Worm (Caenorhabditis elegans) whole organism, L1 larva: Measurements from ENCODE around the gene fnip-2.

Experiments
- C16A3.4 ChIP-seq: fragments of 150-350 bp; optimal IDR thresholded peaks from 2 replicates; lab custom pipeline; 2014; ENCODE audit warnings: missing biosample characterization, missing genetic modification characterization
- C34B4.2 ChIP-seq: sonication (generic microtip); optimal IDR thresholded peaks from 2 replicates; lab custom pipeline; 2017; ENCODE audit warnings: mild to moderate bottlenecking, missing genetic modification characterization, missing compliant biosample characterization
- Y116A8C.19 ChIP-seq: sonication (generic microtip); optimal IDR thresholded peaks from 2 replicates; lab custom pipeline; 2016; ENCODE audit warnings: missing compliant biosample characterization, missing genetic modification characterization, borderline replicate concordance
- aha-1 ChIP-seq: fragments of 150-350 bp; optimal IDR thresholded peaks from 2 replicates; lab custom pipeline; 2014; ENCODE audit warnings: missing biosample characterization, missing genetic modification characterization
- ama-1 ChIP-seq: fragments of 150-350 bp; optimal IDR thresholded peaks from 2 replicates; lab custom pipeline; 2014
- blmp-1 ChIP-seq: fragments of 150-350 bp; optimal IDR thresholded peaks from 2 replicates; lab custom pipeline; 2014; ENCODE audit warnings: missing biosample characterization, missing genetic modification characterization
- ceh-82 ChIP-seq, 3 experiments: fragments of 150-350 bp in 1 of 3; sonication (generic microtip) in 2 of 3; optimal IDR thresholded peaks; 2 replicates each; lab custom pipeline; 2014 to 2017; ENCODE audit warnings: missing biosample characterization in 3 of 3, missing genetic modification characterization in 3 of 3
- ceh-88 ChIP-seq: fragments of 200-800 bp; sonication (Bioruptor generic); IDR thresholded peaks from 2 replicates; pipeline ENCODE4 v1.3.6; 2022; ENCODE audit warnings: missing genetic modification characterization, missing compliant biosample characterization
- efl-1 ChIP-seq, 4 experiments: fragments of 150-350 bp; optimal IDR thresholded peaks in 3 of 4; peaks in 1 of 4; 1 replicate in 1 of 4; 2 replicates in 3 of 4; lab custom pipeline; 2014; ENCODE audit warnings: missing biosample characterization in 2 of 4, missing genetic modification characterization in 2 of 4, missing genetic modification reagents in 2 of 4
- egl-27 ChIP-seq, 2 experiments: fragments of 150-350 bp in 1 of 2; sonication (generic microtip); optimal IDR thresholded peaks; 3 replicates each; lab custom pipeline; 2017 to 2018; ENCODE audit warnings: missing biosample characterization in 2 of 2, missing genetic modification characterization in 2 of 2, missing genetic modification reagents in 2 of 2
- elt-2 ChIP-seq: sonication (generic microtip); optimal IDR thresholded peaks from 2 replicates; lab custom pipeline; 2016; ENCODE audit warnings: missing genetic modification characterization, mild to moderate bottlenecking, inconsistent platforms, missing compliant biosample characterization, missing genetic modification reagents
- fkh-10 ChIP-seq: sonication (generic microtip); optimal IDR thresholded peaks from 2 replicates; lab custom pipeline; 2017; ENCODE audit warnings: missing biosample characterization, missing genetic modification reagents, missing genetic modification characterization
- fkh-8 ChIP-seq: sonication (generic microtip); optimal IDR thresholded peaks from 2 replicates; lab custom pipeline; 2016; ENCODE audit warnings: mild to moderate bottlenecking, missing genetic modification characterization, missing compliant biosample characterization
- fos-1 ChIP-seq: fragments of 150-350 bp; optimal IDR thresholded peaks from 2 replicates; lab custom pipeline; 2014; ENCODE audit warnings: missing biosample characterization, missing genetic modification characterization
- hlh-17 ChIP-seq: fragments of 200-800 bp; sonication (Bioruptor generic); optimal IDR thresholded peaks from 2 replicates; lab custom pipeline; 2018; ENCODE audit warnings: missing genetic modification characterization, mild to moderate bottlenecking, missing compliant biosample characterization, moderate library complexity, borderline replicate concordance
- hlh-4 ChIP-seq: sonication (generic microtip); optimal IDR thresholded peaks from 2 replicates; lab custom pipeline; 2016; ENCODE audit warnings: mild to moderate bottlenecking, missing genetic modification characterization, missing compliant biosample characterization
- hpl-2 ChIP-seq: fragments of 150-350 bp; optimal IDR thresholded peaks from 2 replicates; lab custom pipeline; 2014; ENCODE audit warnings: missing biosample characterization, missing genetic modification reagents, missing genetic modification characterization
- irx-1 ChIP-seq: sonication (generic microtip); optimal IDR thresholded peaks from 2 replicates; lab custom pipeline; 2016; ENCODE audit warnings: missing genetic modification characterization, missing compliant biosample characterization
- lin-13 ChIP-seq: fragments of 150-350 bp; optimal IDR thresholded peaks from 2 replicates; lab custom pipeline; 2014; ENCODE audit warnings: missing biosample characterization, missing genetic modification reagents, missing genetic modification characterization
- lin-35 ChIP-seq, 2 experiments: fragments of 150-350 bp; optimal IDR thresholded peaks; 2 replicates each; lab custom pipeline; 2014; ENCODE audit warnings: missing biosample characterization in 2 of 2, missing genetic modification characterization in 2 of 2, missing genetic modification reagents in 2 of 2
- mab-9 ChIP-seq: fragments of 200-800 bp; sonication (Bioruptor generic); IDR thresholded peaks from 2 replicates; pipeline ENCODE4 v1.3.6; 2022; ENCODE audit warnings: missing genetic modification reagents, missing genetic modification characterization, missing compliant biosample characterization
- mdl-1 ChIP-seq, 2 experiments: fragments of 150-350 bp; optimal IDR thresholded peaks; 2 replicates each; lab custom pipeline; 2014 to 2017; ENCODE audit warnings: missing biosample characterization in 2 of 2, missing genetic modification characterization in 2 of 2, inconsistent platforms in 1 of 2
- mef-2 ChIP-seq: fragments of 150-350 bp; optimal IDR thresholded peaks from 2 replicates; lab custom pipeline; 2014; ENCODE audit warnings: missing biosample characterization, missing genetic modification characterization
- mep-1 ChIP-seq: fragments of 150-350 bp; optimal IDR thresholded peaks from 2 replicates; lab custom pipeline; 2014; ENCODE audit warnings: missing biosample characterization, missing genetic modification characterization
- nhr-12 ChIP-seq: sonication (generic microtip); optimal IDR thresholded peaks from 2 replicates; lab custom pipeline; 2017; ENCODE audit warnings: missing biosample characterization, missing genetic modification characterization
- nhr-19 ChIP-seq: fragments of 200-800 bp; sonication (Bioruptor generic); conservative IDR thresholded peaks from 2 replicates; pipeline ENCODE4 v1.3.6; 2022; ENCODE audit warnings: missing genetic modification characterization, missing compliant biosample characterization
- nhr-237 ChIP-seq: fragments of 150-350 bp; optimal IDR thresholded peaks from 2 replicates; lab custom pipeline; 2014; ENCODE audit warnings: missing biosample characterization, missing genetic modification characterization
- nhr-28 ChIP-seq: fragments of 150-350 bp; optimal IDR thresholded peaks from 2 replicates; lab custom pipeline; 2014; ENCODE audit warnings: missing biosample characterization, missing genetic modification characterization
- nhr-47 ChIP-seq: sonication (generic microtip); optimal IDR thresholded peaks from 2 replicates; lab custom pipeline; 2016; ENCODE audit warnings: mild to moderate bottlenecking, missing genetic modification characterization, moderate library complexity, missing compliant biosample characterization
- nhr-71 ChIP-seq: sonication (generic microtip); optimal IDR thresholded peaks from 2 replicates; lab custom pipeline; 2016; ENCODE audit warnings: mild to moderate bottlenecking, missing genetic modification characterization, moderate library complexity, missing compliant biosample characterization
- nhr-84 ChIP-seq: sonication (generic microtip); optimal IDR thresholded peaks from 2 replicates; lab custom pipeline; 2017; ENCODE audit warnings: missing biosample characterization, missing genetic modification characterization
- nhr-85 ChIP-seq: sonication (generic microtip); peaks from one replicate; lab custom pipeline; 2016; ENCODE audit warnings: missing genetic modification characterization, inconsistent platforms, missing compliant biosample characterization
- pag-3 ChIP-seq: sonication (generic microtip); optimal IDR thresholded peaks from 2 replicates; lab custom pipeline; 2017; ENCODE audit warnings: missing genetic modification characterization, mild to moderate bottlenecking, missing compliant biosample characterization, antibody characterized with exemption, borderline replicate concordance; ENCODE audit not compliant: insufficient read depth
- pax-3 ChIP-seq: fragments of 200-800 bp; sonication (Bioruptor generic); optimal IDR thresholded peaks from 2 replicates; lab custom pipeline; 2018; ENCODE audit warnings: mild to moderate bottlenecking, missing genetic modification characterization, moderate library complexity, missing compliant biosample characterization
- pqm-1 ChIP-seq: sonication (generic microtip); optimal IDR thresholded peaks from 3 replicates; lab custom pipeline; 2017; ENCODE audit warnings: missing biosample characterization, missing genetic modification characterization
- rnt-1 ChIP-seq: sonication (generic microtip); optimal IDR thresholded peaks from 2 replicates; lab custom pipeline; 2016; ENCODE audit warnings: mild to moderate bottlenecking, missing genetic modification characterization, moderate library complexity, missing compliant biosample characterization
- skn-1 ChIP-seq: fragments of 150-350 bp; optimal IDR thresholded peaks from 2 replicates; lab custom pipeline; 2014; ENCODE audit warnings: missing biosample characterization, missing genetic modification characterization
- sox-4 ChIP-seq: sonication (generic microtip); optimal IDR thresholded peaks from 2 replicates; lab custom pipeline; 2016; ENCODE audit warnings: missing genetic modification characterization, missing compliant biosample characterization
- sptf-1 ChIP-seq: fragments of 150-350 bp; optimal IDR thresholded peaks from 2 replicates; lab custom pipeline; 2014; ENCODE audit warnings: missing biosample characterization, missing genetic modification characterization
- tbx-2 ChIP-seq: sonication (generic microtip); optimal IDR thresholded peaks from 2 replicates; lab custom pipeline; 2016; ENCODE audit warnings: missing genetic modification characterization, missing compliant biosample characterization
- tlp-1 ChIP-seq: fragments of 150-350 bp; optimal IDR thresholded peaks from 2 replicates; lab custom pipeline; 2014; ENCODE audit warnings: missing biosample characterization, missing genetic modification characterization
- unc-130 ChIP-seq: fragments of 150-350 bp; optimal IDR thresholded peaks from 2 replicates; lab custom pipeline; 2017; ENCODE audit warnings: missing biosample characterization, missing genetic modification characterization, inconsistent platforms
- unc-30 ChIP-seq: sonication (generic microtip); optimal IDR thresholded peaks from 2 replicates; lab custom pipeline; 2017; ENCODE audit warnings: missing biosample characterization, missing genetic modification characterization
- unc-62 ChIP-seq: fragments of 150-350 bp; optimal IDR thresholded peaks from 2 replicates; lab custom pipeline; 2014; ENCODE audit warnings: missing biosample characterization, missing genetic modification reagents, missing genetic modification characterization
- unc-86 ChIP-seq: sonication (generic microtip); optimal IDR thresholded peaks from 2 replicates; lab custom pipeline; 2016; ENCODE audit warnings: missing genetic modification characterization, missing compliant biosample characterization
- unc-98 ChIP-seq: fragments of 200-800 bp; sonication (Bioruptor generic); IDR thresholded peaks from 2 replicates; pipeline ENCODE4 v1.3.6; 2022; ENCODE audit warnings: missing genetic modification characterization, missing compliant biosample characterization
- vab-15 ChIP-seq: sonication (generic microtip); optimal IDR thresholded peaks from 2 replicates; lab custom pipeline; 2017; ENCODE audit warnings: missing genotype, mild to moderate bottlenecking, missing genetic modification characterization, missing compliant biosample characterization
- zip-4 ChIP-seq: fragments of 200-800 bp; sonication (Bioruptor generic); optimal IDR thresholded peaks from 2 replicates; lab custom pipeline; 2018; ENCODE audit warnings: mild to moderate bottlenecking, missing genetic modification characterization, moderate library complexity, missing compliant biosample characterization
- ztf-11 ChIP-seq, 2 experiments: sonication (generic microtip); optimal IDR thresholded peaks; 2 replicates each; lab custom pipeline; 2016 to 2017; ENCODE audit warnings: missing genetic modification characterization in 2 of 2, missing biosample characterization in 1 of 2, missing compliant biosample characterization in 1 of 2
- ztf-4 ChIP-seq: fragments of 150-350 bp; optimal IDR thresholded peaks from 2 replicates; lab custom pipeline; 2014; ENCODE audit warnings: missing biosample characterization, missing genetic modification characterization

The fnip-2 gene

ce11 chrIV:2219334-2219755, 3.3 kb upstream of the fnip-2 start (continued):
- TF ChIP-seq ama-1 (lab: Kevin White, UChicago) (no peak), irx-1 (tag; lab: Kevin White, UChicago) (peak; percentile 98), sox-4 (tag; lab: Kevin White, UChicago) (peak; percentile 91), nhr-12 (peak; percentile 42), ceh-88 (GFP tag; lab: Robert Waterston, UW) (peak; percentile 93), lin-35 (GFP tag; optimal IDR thresholded peaks at IDR 0.05; lab: Kevin White, UChicago) (peak; percentile 82 to 90), Y116A8C.19 (tag; lab: Kevin White, UChicago) (no peak), nhr-237 (tag; lab: Kevin White, UChicago) (peak; percentile 87), mef-2 (tag; lab: Kevin White, UChicago) (peak; percentile 77), nhr-84 (tag; lab: Kevin White, UChicago) (no peak), nhr-85 (peak; percentile 100), unc-62 (GFP tag; lab: Kevin White, UChicago) (no peak), fos-1 (peak; percentile 79), mep-1 (tag; lab: Kevin White, UChicago) (peak; percentile 86), mdl-1 (tag; optimal IDR thresholded peaks at IDR 0.05; lab: Kevin White, UChicago) (peak; percentile 97 to 98), rnt-1 (tag; lab: Kevin White, UChicago) (peak; percentile 94), ztf-4 (tag; lab: Kevin White, UChicago) (peak; percentile 96), vab-15 (peak; percentile 59), tlp-1 (tag; lab: Kevin White, UChicago) (no peak), unc-98 (GFP tag; lab: Robert Waterston, UW) (peak; percentile 84), lin-13 (GFP tag; lab: Kevin White, UChicago) (peak; percentile 96), egl-27 (tag; optimal IDR thresholded peaks at IDR 0.05; lab: Kevin White, UChicago) (peak; percentile 43 to 86), blmp-1 (tag; lab: Kevin White, UChicago) (peak; percentile 58), hlh-17 (GFP tag; lab: Kevin White, UChicago) (peak; percentile 44), nhr-28 (no peak), tbx-2 (tag; lab: Kevin White, UChicago) (peak; percentile 98), ztf-11 (tag; optimal IDR thresholded peaks at IDR 0.05; lab: Kevin White, UChicago) (peak; percentile 51 to 96), ceh-82 (tag; optimal IDR thresholded peaks at IDR 0.05; lab: Kevin White, UChicago) (peak; percentile 76 to 94 (median 90)), unc-30 (tag; lab: Kevin White, UChicago) (no peak), hlh-4 (tag; lab: Kevin White, UChicago) (no peak), pag-3 (tag; lab: Kevin White, UChicago) (no peak), C34B4.2 (tag; lab: Kevin White, UChicago) (peak; percentile 93), fkh-8 (tag; lab: Kevin White, UChicago) (peak; percentile 99), sptf-1 (tag; lab: Kevin White, UChicago) (no peak), pqm-1 (tag; lab: Kevin White, UChicago) (no peak), aha-1 (tag; lab: Kevin White, UChicago) (peak; percentile 90), skn-1 (tag; lab: Kevin White, UChicago) (peak; percentile 87)

- TF ChIP-seq unc-30 (tag; lab: Kevin White, UChicago) (no peak), zip-4 (GFP tag; lab: Kevin White, UChicago) (no peak), unc-86 (no peak), efl-1 (optimal IDR thresholded peaks at IDR 0.05; lab: Kevin White, UChicago) (peak; percentile 47 to 65), efl-1 (GFP tag; optimal IDR thresholded peaks at IDR 0.05 in 1 of 2; lab: Kevin White, UChicago) (peak; percentile 38 to 95), unc-98 (GFP tag; lab: Robert Waterston, UW) (peak; percentile 21; the same call in 1 of the 2 replicates), elt-2 (tag; lab: Kevin White, UChicago) (no peak), fos-1 (peak; percentile 23), lin-35 (GFP tag; optimal IDR thresholded peaks at IDR 0.05; lab: Kevin White, UChicago) (peak; percentile 2 to 82), hpl-2 (GFP tag; lab: Kevin White, UChicago) (no peak), pqm-1 (tag; lab: Kevin White, UChicago) (no peak), nhr-28 (no peak), fkh-8 (tag; lab: Kevin White, UChicago) (peak; percentile 13), fkh-10 (no peak), ceh-88 (GFP tag; lab: Robert Waterston, UW) (no peak), nhr-47 (tag; lab: Kevin White, UChicago) (peak; percentile 56), mab-9 (GFP tag; lab: Robert Waterston, UW) (no peak), tbx-2 (tag; lab: Kevin White, UChicago) (peak; percentile 55), nhr-19 (GFP tag; lab: Robert Waterston, UW) (peak; percentile 66), hlh-17 (GFP tag; lab: Kevin White, UChicago) (no peak), mdl-1 (tag; optimal IDR thresholded peaks at IDR 0.05; lab: Kevin White, UChicago) (peak in 1 of 2 experiments; percentile 86), C16A3.4 (tag; lab: Kevin White, UChicago) (peak; percentile 72), tlp-1 (tag; lab: Kevin White, UChicago) (no peak), nhr-71 (peak; percentile 81), unc-130 (peak; percentile 74), pax-3 (peak; percentile 59)
Observed at ce11 chrIV:2220147-2220546, 2.5 kb upstream of the fnip-2 start.
